Fruit fly (Drosophila melanogaster) whole organism, embryonic: ENCODE data around the gene Tango2.

Source experiments
- Atf-2 ChIP-seq: fragments of 200-800 bp; sonication (Bioruptor generic); optimal IDR thresholded peaks from 2 replicates; lab custom pipeline; 2016; ENCODE audit warnings: missing biosample characterization, missing genetic modification characterization
- CG10209 ChIP-seq: fragments of 200-800 bp; sonication (Bioruptor generic); optimal IDR thresholded peaks from 3 replicates; lab custom pipeline; 2017; ENCODE audit warnings: missing biosample characterization, mild to moderate bottlenecking, missing genetic modification characterization, missing genetic modification reagents
- CG10267 ChIP-seq: fragments of 200-800 bp; sonication (Bioruptor generic); optimal IDR thresholded peaks from 2 replicates; lab custom pipeline; 2018; ENCODE audit warnings: missing biosample characterization, mild to moderate bottlenecking, missing genetic modification characterization, moderate library complexity
- CG12155 ChIP-seq: fragments of 200-800 bp; sonication (Bioruptor generic); optimal IDR thresholded peaks from 3 replicates; lab custom pipeline; 2016; ENCODE audit warnings: missing biosample characterization, missing genetic modification characterization
- CG12299 ChIP-seq: fragments of 200-800 bp; sonication (Bioruptor generic); optimal IDR thresholded peaks from 2 replicates; lab custom pipeline; 2018; ENCODE audit warnings: missing biosample characterization, mild to moderate bottlenecking, missing genetic modification characterization
- CG12391 ChIP-seq: fragments of 200-800 bp; sonication (Bioruptor generic); optimal IDR thresholded peaks from 3 replicates; lab custom pipeline; 2018; ENCODE audit warnings: missing biosample characterization, mild to moderate bottlenecking, missing genetic modification characterization, moderate library complexity
- CG13424 ChIP-seq: fragments of 200-800 bp; sonication (Bioruptor generic); optimal IDR thresholded peaks from 2 replicates; lab custom pipeline; 2019; ENCODE audit warnings: missing biosample characterization, mild to moderate bottlenecking, missing genetic modification characterization, moderate library complexity
- CG15011 ChIP-seq: fragments of 200-800 bp; sonication (Bioruptor generic); optimal IDR thresholded peaks from 3 replicates; lab custom pipeline; 2018; ENCODE audit warnings: missing biosample characterization, mild to moderate bottlenecking, missing genetic modification characterization
- CG1529 ChIP-seq: fragments of 200-800 bp; sonication (Bioruptor generic); optimal IDR thresholded peaks from 3 replicates; lab custom pipeline; 2018; ENCODE audit warnings: missing biosample characterization, missing genetic modification characterization
- CG15601 ChIP-seq: fragments of 200-800 bp; sonication (Bioruptor generic); optimal IDR thresholded peaks from 3 replicates; lab custom pipeline; 2019; ENCODE audit warnings: missing biosample characterization, mild to moderate bottlenecking, missing genetic modification characterization, moderate library complexity
- CG17568 ChIP-seq: fragments of 200-800 bp; sonication (Bioruptor generic); optimal IDR thresholded peaks from 2 replicates; lab custom pipeline; 2018; ENCODE audit warnings: missing biosample characterization, mild to moderate bottlenecking, missing genetic modification characterization, moderate library complexity
- CG18011 ChIP-seq: fragments of 200-800 bp; sonication (Bioruptor generic); optimal IDR thresholded peaks from 2 replicates; lab custom pipeline; 2017; ENCODE audit warnings: missing biosample characterization, missing genetic modification characterization, mild to moderate bottlenecking, moderate library complexity, missing genotype
- CG18764 ChIP-seq: fragments of 200-800 bp; sonication (Bioruptor generic); optimal IDR thresholded peaks from 3 replicates; lab custom pipeline; 2016; ENCODE audit warnings: missing biosample characterization, missing genetic modification characterization
- CG2202 ChIP-seq: fragments of 200-800 bp; sonication (Bioruptor generic); optimal IDR thresholded peaks from 2 replicates; lab custom pipeline; 2018; ENCODE audit warnings: missing biosample characterization, mild to moderate bottlenecking, missing genetic modification characterization
- CG3065 ChIP-seq: fragments of 200-800 bp; sonication (Bioruptor generic); optimal IDR thresholded peaks from 2 replicates; lab custom pipeline; 2016; ENCODE audit warnings: missing biosample characterization, missing genetic modification characterization
- CG3838 ChIP-seq: fragments of 200-800 bp; sonication (Bioruptor generic); optimal IDR thresholded peaks from 3 replicates; lab custom pipeline; 2016; ENCODE audit warnings: missing biosample characterization, missing genetic modification characterization
- CG4424 ChIP-seq: fragments of 200-800 bp; sonication (Bioruptor generic); optimal IDR thresholded peaks from 3 replicates; lab custom pipeline; 2016; ENCODE audit warnings: missing biosample characterization, missing genetic modification characterization
- CG4730 ChIP-seq: fragments of 200-800 bp; sonication (Bioruptor generic); IDR thresholded peaks from 2 replicates; pipeline ENCODE4 v1.3.6; 2022; ENCODE audit warnings: missing biosample characterization, missing genetic modification characterization
- CG6175 ChIP-seq: fragments of 200-800 bp; sonication (Bioruptor generic); IDR thresholded peaks from 3 replicates; pipeline ENCODE4 v1.3.6; 2022; ENCODE audit warnings: missing biosample characterization, missing genetic modification characterization
- CG6654 ChIP-seq: fragments of 200-800 bp; sonication (Bioruptor generic); optimal IDR thresholded peaks from 2 replicates; lab custom pipeline; 2017; ENCODE audit warnings: missing biosample characterization, mild to moderate bottlenecking, missing genetic modification characterization
- CG7987 ChIP-seq: fragments of 200-800 bp; sonication (Bioruptor generic); optimal IDR thresholded peaks from 2 replicates; lab custom pipeline; 2018; ENCODE audit warnings: missing biosample characterization, mild to moderate bottlenecking, missing genetic modification characterization, moderate library complexity
- CG8290 ChIP-seq, 3 experiments: fragments of 200-800 bp; sonication (Bioruptor generic); optimal IDR thresholded peaks; 2 replicates each; lab custom pipeline; 2016 to 2019; ENCODE audit warnings: missing biosample characterization in 3 of 3, missing genetic modification characterization in 3 of 3, mild to moderate bottlenecking in 2 of 3, moderate library complexity in 1 of 3
- CoRest ChIP-seq: fragments of 200-800 bp; sonication (Bioruptor generic); optimal IDR thresholded peaks from 3 replicates; lab custom pipeline; 2018; ENCODE audit warnings: missing biosample characterization, mild to moderate bottlenecking, missing genetic modification characterization, moderate library complexity
- Dad ChIP-seq: fragments of 200-800 bp; sonication (Bioruptor generic); optimal IDR thresholded peaks from 3 replicates; lab custom pipeline; 2016; ENCODE audit warnings: missing biosample characterization, missing genetic modification characterization
- Dfd ChIP-seq, 2 experiments: fragments of >200 bp; optimal IDR thresholded peaks; 2 replicates each; lab custom pipeline; 2017; ENCODE audit warnings: missing biosample characterization in 2 of 2, missing genetic modification characterization in 2 of 2
- ERR ChIP-seq: fragments of 200-800 bp; sonication (Bioruptor generic); optimal IDR thresholded peaks from 2 replicates; lab custom pipeline; 2016; ENCODE audit warnings: missing biosample characterization, missing genetic modification characterization
- HLH54F ChIP-seq: fragments of 200-800 bp; sonication (Bioruptor generic); optimal IDR thresholded peaks from 3 replicates; lab custom pipeline; 2016; ENCODE audit warnings: missing biosample characterization, missing genetic modification characterization
- HLHmδ ChIP-seq: fragments of 200-800 bp; sonication (Bioruptor generic); optimal IDR thresholded peaks from 2 replicates; lab custom pipeline; 2018; ENCODE audit warnings: missing biosample characterization, mild to moderate bottlenecking, missing genetic modification characterization, moderate library complexity
- HmgZ ChIP-seq: fragments of 200-800 bp; sonication (Bioruptor generic); optimal IDR thresholded peaks from 2 replicates; lab custom pipeline; 2018; ENCODE audit warnings: missing biosample characterization, mild to moderate bottlenecking, missing genetic modification characterization
- Mad ChIP-seq: fragments of 200-800 bp; sonication (Bioruptor generic); optimal IDR thresholded peaks from 2 replicates; lab custom pipeline; 2016; ENCODE audit warnings: missing biosample characterization, missing genetic modification characterization
- Meics ChIP-seq: fragments of 200-800 bp; sonication (Bioruptor generic); optimal IDR thresholded peaks from 2 replicates; lab custom pipeline; 2017; ENCODE audit warnings: missing biosample characterization, mild to moderate bottlenecking, missing genetic modification characterization
- Ssrp ChIP-seq: fragments of 200-800 bp; sonication (Bioruptor generic); optimal IDR thresholded peaks from 2 replicates; lab custom pipeline; 2018; ENCODE audit warnings: missing biosample characterization, mild to moderate bottlenecking, missing genetic modification characterization, moderate library complexity
- Taf1 ChIP-seq: fragments of 200-800 bp; sonication (Bioruptor generic); IDR thresholded peaks from 2 replicates; pipeline ENCODE4 v1.3.6; 2022; ENCODE audit warnings: missing biosample characterization, missing genetic modification characterization
- bowl ChIP-seq: fragments of 200-800 bp; sonication (Bioruptor generic); IDR thresholded peaks from 2 replicates; pipeline ENCODE4 v1.3.6; 2022; ENCODE audit warnings: missing biosample characterization, missing genetic modification characterization
- btn ChIP-seq: fragments of 200-800 bp; sonication (Bioruptor generic); optimal IDR thresholded peaks from 2 replicates; lab custom pipeline; 2016; ENCODE audit warnings: missing biosample characterization, missing genetic modification characterization
- crc ChIP-seq: fragments of 200-800 bp; sonication (Bioruptor generic); optimal IDR thresholded peaks from 2 replicates; lab custom pipeline; 2016; ENCODE audit warnings: missing biosample characterization, missing genetic modification characterization
- dan ChIP-seq: fragments of 200-800 bp; sonication (Bioruptor generic); IDR thresholded peaks from 2 replicates; pipeline ENCODE4 v1.3.6; 2022; ENCODE audit warnings: missing biosample characterization, missing genetic modification characterization
- gt ChIP-seq: fragments of 200-800 bp; sonication (Bioruptor generic); IDR thresholded peaks from 2 replicates; pipeline ENCODE4 v1.3.6; 2022; ENCODE audit warnings: missing biosample characterization, missing genetic modification characterization
- hbn ChIP-seq: fragments of 200-800 bp; sonication (Bioruptor generic); IDR thresholded peaks from 2 replicates; pipeline ENCODE4 v1.3.6; 2022; ENCODE audit warnings: missing biosample characterization, missing genetic modification characterization; ENCODE audit not compliant: partially characterized antibody
- jing ChIP-seq: fragments of 200-800 bp; sonication (Bioruptor generic); optimal IDR thresholded peaks from 2 replicates; lab custom pipeline; 2018; ENCODE audit warnings: missing biosample characterization, mild to moderate bottlenecking, missing genetic modification characterization
- klu ChIP-seq: fragments of 200-800 bp; sonication (Bioruptor generic); IDR thresholded peaks from 2 replicates; pipeline ENCODE4 v1.3.6; 2022; ENCODE audit warnings: missing biosample characterization, missing genetic modification characterization
- pb ChIP-seq: fragments of 200-800 bp; sonication (Bioruptor generic); optimal IDR thresholded peaks from 3 replicates; lab custom pipeline; 2016; ENCODE audit warnings: missing biosample characterization, missing genetic modification characterization
- pzg ChIP-seq: fragments of 200-800 bp; sonication (Bioruptor generic); optimal IDR thresholded peaks from 3 replicates; lab custom pipeline; 2018; ENCODE audit warnings: missing biosample characterization, mild to moderate bottlenecking, missing genetic modification characterization, moderate library complexity
- sqz ChIP-seq: fragments of 200-800 bp; sonication (Bioruptor generic); optimal IDR thresholded peaks from 3 replicates; lab custom pipeline; 2018; ENCODE audit warnings: missing biosample characterization, mild to moderate bottlenecking, missing genetic modification characterization
- tap ChIP-seq: fragments of 200-800 bp; optimal IDR thresholded peaks from 3 replicates; lab custom pipeline; 2019; ENCODE audit warnings: missing biosample characterization, mild to moderate bottlenecking, missing genetic modification characterization, moderate library complexity
- unc-4 ChIP-seq: fragments of 200-800 bp; sonication (Bioruptor generic); IDR thresholded peaks from 2 replicates; pipeline ENCODE4 v1.3.6; 2022; ENCODE audit warnings: missing biosample characterization, missing genetic modification characterization; ENCODE audit not compliant: partially characterized antibody
- unpg ChIP-seq: fragments of 200-800 bp; sonication (Bioruptor generic); optimal IDR thresholded peaks from 3 replicates; lab custom pipeline; 2018; ENCODE audit warnings: missing biosample characterization, mild to moderate bottlenecking, missing genetic modification characterization, moderate library complexity
- usp ChIP-seq: fragments of >200 bp; optimal IDR thresholded peaks from 2 replicates; lab custom pipeline; 2017; ENCODE audit warnings: missing biosample characterization, missing genetic modification characterization
- vvl ChIP-seq: fragments of 200-800 bp; sonication (Bioruptor generic); IDR thresholded peaks from 2 replicates; pipeline ENCODE4 v1.3.6; 2022; ENCODE audit warnings: missing biosample characterization, missing genetic modification characterization
- yki ChIP-seq: fragments of >200 bp; optimal IDR thresholded peaks from 3 replicates; lab custom pipeline; 2018
- z ChIP-seq: fragments of 200-800 bp; sonication (Bioruptor generic); IDR thresholded peaks from 3 replicates; pipeline ENCODE4 v1.3.6; 2022; ENCODE audit warnings: missing biosample characterization, missing genetic modification characterization

Gene Tango2

DNA sequence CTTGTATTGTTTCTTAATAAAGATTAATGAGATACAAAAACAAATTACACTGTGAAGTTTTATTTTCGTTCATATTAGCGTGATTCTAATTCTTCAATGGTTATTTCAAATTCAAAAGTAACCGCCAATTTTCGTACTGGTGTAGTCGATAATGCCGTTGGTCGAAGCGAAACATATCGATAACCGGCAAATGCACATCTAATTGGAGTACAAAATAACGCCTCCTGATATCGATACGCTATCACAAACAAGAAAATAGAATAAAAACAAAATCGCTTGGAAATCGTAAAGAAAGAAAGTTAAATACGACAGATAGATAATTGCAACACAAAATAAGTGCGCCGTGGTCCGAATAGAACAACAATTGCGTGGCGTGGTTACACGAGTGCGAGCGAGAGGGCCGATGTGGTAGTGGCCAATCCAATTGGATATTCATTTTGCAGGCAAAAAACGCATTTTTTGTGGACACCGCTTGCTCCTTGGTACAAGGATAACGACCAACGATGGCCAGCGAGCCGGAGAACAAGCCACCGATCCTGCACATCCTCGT, 10.8 kb upstream of the Tango2 start (continued):
- TF ChIP-seq bowl (GFP tag; lab: Robert Waterston, UW) (no peak), CG12391 (tag; lab: Kevin White, UChicago) (no peak), CG6175 (GFP tag; lab: Robert Waterston, UW) (no peak), z (GFP tag; lab: Robert Waterston, UW) (no peak), HLHmδ (GFP tag; lab: Kevin White, UChicago) (no peak), CG7987 (GFP tag; lab: Kevin White, UChicago) (no peak), dan (GFP tag; lab: Robert Waterston, UW) (no peak), CG6654 (GFP tag; lab: Kevin White, UChicago) (no peak), usp (GFP tag; lab: Kevin White, UChicago) (no peak), unc-4 (peak; percentile 71), CG2202 (tag; lab: Kevin White, UChicago) (no peak), yki (no peak), Dfd (GFP tag; optimal IDR thresholded peaks at IDR 0.05; lab: Kevin White, UChicago) (no peak), unpg (GFP tag; lab: Kevin White, UChicago) (no peak), CG10267 (tag; lab: Kevin White, UChicago) (peak; percentile 6), HLH54F (no peak), tap (tag; lab: Kevin White, UChicago) (no peak), Ssrp (no peak), CG4730 (GFP tag; lab: Robert Waterston, UW) (no peak), Atf-2 (GFP tag; lab: Kevin White, UChicago) (no peak), CG8290 (GFP tag; optimal IDR thresholded peaks at IDR 0.05; lab: Kevin White, UChicago) (no peak), CG8290 (tag; optimal IDR thresholded peaks at IDR 0.05; lab: Kevin White, UChicago) (no peak), Dad (GFP tag; lab: Kevin White, UChicago) (no peak), jing (GFP tag; lab: Kevin White, UChicago) (no peak), vvl (GFP tag; lab: Robert Waterston, UW) (no peak), CG18764 (GFP tag; lab: Kevin White, UChicago) (no peak), btn (no peak), CG1529 (GFP tag; lab: Kevin White, UChicago) (no peak), CG15601 (tag; lab: Kevin White, UChicago) (no peak), CG4424 (GFP tag; lab: Kevin White, UChicago) (no peak), klu (GFP tag; lab: Robert Waterston, UW) (no peak), pb (GFP tag; lab: Kevin White, UChicago) (no peak), CoRest (tag; lab: Kevin White, UChicago) (no peak), sqz (GFP tag; lab: Kevin White, UChicago) (no peak), CG13424 (tag; lab: Kevin White, UChicago) (no peak), CG12299 (tag; lab: Kevin White, UChicago) (no peak), gt (GFP tag; lab: Robert Waterston, UW) (no peak), CG10209 (GFP tag; lab: Kevin White, UChicago) (no peak), crc (GFP tag; lab: Kevin White, UChicago) (no peak), ERR (no peak), Mad (GFP tag; lab: Kevin White, UChicago) (no peak), CG15011 (GFP tag; lab: Kevin White, UChicago) (no peak), Taf1 (GFP tag; lab: Robert Waterston, UW) (no peak), CG3065 (GFP tag; lab: Kevin White, UChicago) (no peak), CG18011 (GFP tag; lab: Kevin White, UChicago) (no peak), Meics (GFP tag; lab: Kevin White, UChicago) (no peak), CG3838 (GFP tag; lab: Kevin White, UChicago) (no peak), HmgZ (tag; lab: Kevin White, UChicago) (no peak), CG12155 (GFP tag; lab: Kevin White, UChicago) (no peak), CG17568 (GFP tag; lab: Kevin White, UChicago) (no peak), pzg (GFP tag; lab: Kevin White, UChicago) (peak; percentile 52), hbn (GFP tag; lab: Robert Waterston, UW) (peak; percentile 74)
